Fruit fly (Drosophila melanogaster) whole organism, embryonic: Measurements from ENCODE around the gene PsGEF.
A peak's percentile ranks its signal among the peaks of the same experiment; 100 is the strongest.

ENCODE experiments used
- Atf3 ChIP-seq: fragments of 200-800 bp; sonication (Bioruptor generic); optimal IDR thresholded peaks from 3 replicates; lab custom pipeline; 2016; ENCODE audit warnings: missing biosample characterization, missing genetic modification characterization
- B-H2 ChIP-seq: fragments of 200-800 bp; sonication (Bioruptor generic); optimal IDR thresholded peaks from 2 replicates; lab custom pipeline; 2018; ENCODE audit warnings: missing biosample characterization, mild to moderate bottlenecking, missing genetic modification characterization
- BtbVII ChIP-seq: fragments of 200-800 bp; sonication (Bioruptor generic); optimal IDR thresholded peaks from 3 replicates; lab custom pipeline; 2017; ENCODE audit warnings: missing biosample characterization, mild to moderate bottlenecking, missing genetic modification characterization
- CG1024 ChIP-seq: fragments of 200-800 bp; sonication (Bioruptor generic); IDR thresholded peaks from 2 replicates; pipeline ENCODE4 v1.3.6; 2022; ENCODE audit warnings: missing biosample characterization, missing genetic modification characterization
- CG10267 ChIP-seq: fragments of 200-800 bp; sonication (Bioruptor generic); optimal IDR thresholded peaks from 2 replicates; lab custom pipeline; 2018; ENCODE audit warnings: missing biosample characterization, mild to moderate bottlenecking, missing genetic modification characterization, moderate library complexity
- CG10321 ChIP-seq: fragments of 200-800 bp; sonication (Bioruptor generic); IDR thresholded peaks from 2 replicates; pipeline ENCODE4 v1.3.6; 2022; ENCODE audit warnings: missing biosample characterization, missing genetic modification characterization
- CG11696 ChIP-seq: fragments of 200-800 bp; sonication (Bioruptor generic); IDR thresholded peaks from 2 replicates; pipeline ENCODE4 v1.3.6; 2022; ENCODE audit warnings: missing biosample characterization, missing genetic modification characterization
- CG12219 ChIP-seq: fragments of 200-800 bp; sonication (Bioruptor generic); optimal IDR thresholded peaks from 3 replicates; lab custom pipeline; 2018; ENCODE audit warnings: missing biosample characterization, mild to moderate bottlenecking, missing genetic modification characterization
- CG13123 ChIP-seq: fragments of 200-800 bp; sonication (Bioruptor generic); optimal IDR thresholded peaks from 2 replicates; lab custom pipeline; 2016; ENCODE audit warnings: missing biosample characterization, missing genetic modification characterization
- CG1602 ChIP-seq: fragments of 200-800 bp; sonication (Bioruptor generic); optimal IDR thresholded peaks from 3 replicates; lab custom pipeline; 2016; ENCODE audit warnings: missing biosample characterization, missing genetic modification characterization
- CG16779 ChIP-seq: fragments of 200-800 bp; sonication (Bioruptor generic); IDR thresholded peaks from 2 replicates; pipeline ENCODE4 v1.3.6; 2022; ENCODE audit warnings: missing biosample characterization, missing genetic modification characterization
- CG16815 ChIP-seq: fragments of 200-800 bp; sonication (Bioruptor generic); optimal IDR thresholded peaks from 3 replicates; lab custom pipeline; 2017; ENCODE audit warnings: missing biosample characterization, mild to moderate bottlenecking, missing genetic modification characterization
- CG17612 ChIP-seq: fragments of 200-800 bp; sonication (Bioruptor generic); IDR thresholded peaks from 2 replicates; pipeline ENCODE4 v1.3.6; 2022; ENCODE audit warnings: missing biosample characterization, missing genetic modification characterization
- CG18262 ChIP-seq: fragments of 200-800 bp; optimal IDR thresholded peaks from 3 replicates; lab custom pipeline; 2019; ENCODE audit warnings: missing biosample characterization, mild to moderate bottlenecking, missing genetic modification characterization, moderate library complexity
- CG18599 ChIP-seq: fragments of 200-800 bp; sonication (Bioruptor generic); optimal IDR thresholded peaks from 3 replicates; lab custom pipeline; 2017; ENCODE audit warnings: missing biosample characterization, missing genetic modification characterization, mild to moderate bottlenecking, moderate library complexity, missing genetic modification reagents
- CG3065 ChIP-seq: fragments of 200-800 bp; sonication (Bioruptor generic); optimal IDR thresholded peaks from 2 replicates; lab custom pipeline; 2016; ENCODE audit warnings: missing biosample characterization, missing genetic modification characterization
- CG34422 ChIP-seq: fragments of 200-800 bp; sonication (Bioruptor generic); IDR thresholded peaks from 3 replicates; pipeline ENCODE4 v1.3.6; 2022; ENCODE audit warnings: missing biosample characterization, missing genetic modification characterization
- CG3847 ChIP-seq: fragments of 200-800 bp; sonication (Bioruptor generic); IDR thresholded peaks from 2 replicates; pipeline ENCODE4 v1.3.6; 2022; ENCODE audit warnings: missing biosample characterization, missing genetic modification characterization
- CG4707 ChIP-seq: fragments of 200-800 bp; sonication (Bioruptor generic); optimal IDR thresholded peaks from 2 replicates; lab custom pipeline; 2018; ENCODE audit warnings: missing biosample characterization, mild to moderate bottlenecking, missing genetic modification characterization, moderate library complexity
- CG5953 ChIP-seq: fragments of 200-800 bp; sonication (Bioruptor generic); IDR thresholded peaks from 2 replicates; pipeline ENCODE4 v1.3.6; 2022; ENCODE audit warnings: missing biosample characterization, missing genetic modification characterization
- CG7556 ChIP-seq: fragments of 200-800 bp; sonication (Bioruptor generic); optimal IDR thresholded peaks from 2 replicates; lab custom pipeline; 2017; ENCODE audit warnings: missing biosample characterization, mild to moderate bottlenecking, missing genetic modification characterization
- CG7745 ChIP-seq: fragments of 200-800 bp; sonication (Bioruptor generic); optimal IDR thresholded peaks from 2 replicates; lab custom pipeline; 2018; ENCODE audit warnings: missing biosample characterization, mild to moderate bottlenecking, missing genetic modification characterization, moderate library complexity
- CG7928 ChIP-seq: fragments of 200-800 bp; sonication (Bioruptor generic); optimal IDR thresholded peaks from 2 replicates; lab custom pipeline; 2017; ENCODE audit warnings: missing biosample characterization, mild to moderate bottlenecking, missing genetic modification characterization
- CG9876 ChIP-seq: fragments of 200-800 bp; sonication (Bioruptor generic); optimal IDR thresholded peaks from 2 replicates; lab custom pipeline; 2016; ENCODE audit warnings: missing biosample characterization, missing genetic modification characterization
- CTCF ChIP-seq: fragments of 200-800 bp; sonication (Bioruptor generic); optimal IDR thresholded peaks from 2 replicates; lab custom pipeline; 2017; ENCODE audit warnings: missing biosample characterization, mild to moderate bottlenecking, missing genetic modification characterization, moderate library complexity
- Dip2 ChIP-seq: fragments of 200-800 bp; sonication (Bioruptor generic); IDR thresholded peaks from 2 replicates; pipeline ENCODE4 v1.3.6; 2022; ENCODE audit warnings: missing biosample characterization, missing genetic modification characterization
- Doc2 ChIP-seq: fragments of 200-800 bp; sonication (Bioruptor generic); IDR thresholded peaks from 2 replicates; pipeline ENCODE4 v1.3.6; 2022; ENCODE audit warnings: missing biosample characterization, missing genetic modification characterization
- Doc3 ChIP-seq: fragments of 200-800 bp; sonication (Bioruptor generic); IDR thresholded peaks from 3 replicates; pipeline ENCODE4 v1.3.6; 2022; ENCODE audit warnings: missing biosample characterization, missing genetic modification characterization; ENCODE audit not compliant: partially characterized antibody
- ERR ChIP-seq: fragments of 200-800 bp; sonication (Bioruptor generic); optimal IDR thresholded peaks from 2 replicates; lab custom pipeline; 2016; ENCODE audit warnings: missing biosample characterization, missing genetic modification characterization
- Fer3 ChIP-seq: fragments of 200-800 bp; sonication (Bioruptor generic); optimal IDR thresholded peaks from 2 replicates; lab custom pipeline; 2018; ENCODE audit warnings: missing biosample characterization, mild to moderate bottlenecking, missing genetic modification characterization, moderate library complexity
- GATAe ChIP-seq: fragments of 200-800 bp; sonication (Bioruptor generic); conservative IDR thresholded peaks from 2 replicates; pipeline ENCODE4 v1.3.6; 2022; ENCODE audit warnings: missing biosample characterization, missing genetic modification characterization
- H15 ChIP-seq: fragments of 200-800 bp; sonication (Bioruptor generic); IDR thresholded peaks from 3 replicates; pipeline ENCODE4 v1.3.6; 2022; ENCODE audit warnings: missing biosample characterization, missing genetic modification characterization
- Oli ChIP-seq: fragments of 200-800 bp; sonication (Bioruptor generic); optimal IDR thresholded peaks from 2 replicates; lab custom pipeline; 2018; ENCODE audit warnings: missing biosample characterization, mild to moderate bottlenecking, missing genetic modification characterization, moderate library complexity
- Trl ChIP-seq, 3 experiments: fragments of >200 bp in 2 of 3; fragments of 200-800 bp in 1 of 3; sonication (Bioruptor generic) in 1 of 3; optimal IDR thresholded peaks; 2 replicates in 1 of 3; 3 replicates in 2 of 3; lab custom pipeline; 2016 to 2017; ENCODE audit warnings: missing biosample characterization in 1 of 3, missing genetic modification characterization in 1 of 3
- abd-A ChIP-seq: fragments of 200-800 bp; sonication (Bioruptor generic); optimal IDR thresholded peaks from 3 replicates; lab custom pipeline; 2019; ENCODE audit warnings: missing biosample characterization, mild to moderate bottlenecking, missing genetic modification characterization, moderate library complexity
- bcd ChIP-seq: fragments of 200-800 bp; sonication (Bioruptor generic); optimal IDR thresholded peaks from 2 replicates; lab custom pipeline; 2017; ENCODE audit warnings: missing biosample characterization, mild to moderate bottlenecking, missing genetic modification characterization
- chif ChIP-seq, 2 experiments: fragments of 200-800 bp; sonication (Bioruptor generic); optimal IDR thresholded peaks; 3 replicates each; lab custom pipeline; 2016; ENCODE audit warnings: missing biosample characterization in 2 of 2, missing genetic modification characterization in 2 of 2
- chinmo ChIP-seq: fragments of 200-800 bp; sonication (Bioruptor generic); IDR thresholded peaks from 4 replicates; pipeline ENCODE4 v1.3.6; 2022; ENCODE audit warnings: missing biosample characterization, missing genetic modification characterization; ENCODE audit not compliant: partially characterized antibody
- eve ChIP-seq, 2 experiments: fragments of >200 bp; optimal IDR thresholded peaks; 2 replicates each; lab custom pipeline; 2017; ENCODE audit warnings: missing biosample characterization in 2 of 2, missing genetic modification characterization in 2 of 2
- fd96Cb ChIP-seq: fragments of 200-800 bp; sonication (Bioruptor generic); optimal IDR thresholded peaks from 2 replicates; lab custom pipeline; 2018; ENCODE audit warnings: missing biosample characterization, mild to moderate bottlenecking, missing genetic modification characterization, moderate library complexity
- ftz-f1 ChIP-seq: fragments of 200-800 bp; sonication (Bioruptor generic); optimal IDR thresholded peaks from 2 replicates; lab custom pipeline; 2016; ENCODE audit warnings: missing biosample characterization, missing genetic modification characterization
- fu2 ChIP-seq: fragments of 200-800 bp; sonication (Bioruptor generic); optimal IDR thresholded peaks from 2 replicates; lab custom pipeline; 2016; ENCODE audit warnings: missing biosample characterization, missing genetic modification characterization
- gce ChIP-seq: fragments of 200-800 bp; sonication (Bioruptor generic); IDR thresholded peaks from 3 replicates; pipeline ENCODE4 v1.3.6; 2022; ENCODE audit warnings: missing biosample characterization, missing genetic modification characterization
- her ChIP-seq: fragments of 200-800 bp; sonication (Bioruptor generic); optimal IDR thresholded peaks from 2 replicates; lab custom pipeline; 2016; ENCODE audit warnings: missing biosample characterization, missing genetic modification characterization
- luna ChIP-seq: fragments of 200-800 bp; sonication (Bioruptor generic); optimal IDR thresholded peaks from 2 replicates; lab custom pipeline; 2016; ENCODE audit warnings: missing biosample characterization, missing genetic modification characterization
- mld ChIP-seq: fragments of 200-800 bp; sonication (Bioruptor generic); IDR thresholded peaks from 3 replicates; pipeline ENCODE4 v1.3.6; 2022; ENCODE audit warnings: missing biosample characterization, missing genetic modification characterization; ENCODE audit not compliant: partially characterized antibody
- pb ChIP-seq: fragments of 200-800 bp; sonication (Bioruptor generic); optimal IDR thresholded peaks from 3 replicates; lab custom pipeline; 2016; ENCODE audit warnings: missing biosample characterization, missing genetic modification characterization
- row ChIP-seq: fragments of 200-800 bp; sonication (Bioruptor generic); IDR thresholded peaks from 3 replicates; pipeline ENCODE4 v1.3.6; 2022; ENCODE audit warnings: missing biosample characterization, missing genetic modification characterization
- sens ChIP-seq: fragments of 200-800 bp; sonication (Bioruptor generic); peaks from one replicate; lab custom pipeline; 2016; ENCODE audit warnings: missing biosample characterization, missing genetic modification characterization
- twi ChIP-seq: fragments of 200-800 bp; optimal IDR thresholded peaks from 2 replicates; lab custom pipeline; 2019; ENCODE audit warnings: missing biosample characterization, mild to moderate bottlenecking, missing genetic modification characterization, moderate library complexity
- wek ChIP-seq: fragments of 200-800 bp; sonication (Bioruptor generic); optimal IDR thresholded peaks from 3 replicates; lab custom pipeline; 2018; ENCODE audit warnings: missing biosample characterization, mild to moderate bottlenecking, missing genetic modification characterization, moderate library complexity
- zen2 ChIP-seq: fragments of 200-800 bp; sonication (Bioruptor generic); IDR thresholded peaks from 3 replicates; pipeline ENCODE4 v1.3.6; 2022; ENCODE audit warnings: missing biosample characterization, missing genetic modification characterization; ENCODE audit not compliant: partially characterized antibody

PsGEF gene

DNA sequence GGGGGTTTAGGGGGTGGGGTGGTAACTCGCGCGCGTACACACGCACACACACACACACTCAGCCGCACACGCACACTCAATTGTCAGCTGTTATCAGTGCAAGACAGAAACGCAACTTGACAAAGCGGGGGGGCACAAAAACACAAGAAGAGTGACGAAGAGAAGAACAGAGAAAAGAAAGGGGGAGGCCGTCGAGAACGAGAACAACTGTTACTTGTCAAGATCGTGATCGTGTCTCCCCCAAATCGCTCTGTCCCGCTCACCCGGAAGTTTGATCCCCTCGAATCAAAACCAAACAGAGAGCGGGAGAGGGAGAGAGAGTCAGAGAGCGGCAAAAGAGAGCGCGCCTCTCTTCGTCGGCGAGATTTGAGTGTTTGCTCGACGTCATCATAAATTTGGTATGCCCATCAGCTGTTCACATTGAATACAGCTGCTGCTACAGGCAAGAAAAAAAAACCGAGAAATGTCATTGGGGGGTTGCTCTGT lies 70.1 kb downstream of the PsGEF start (continued):
- TF ChIP-seq H15 (no peak), luna (GFP tag; lab: Kevin White, UChicago) (no peak), Dip2 (GFP tag; lab: Robert Waterston, UW) (no peak), CG18262 (tag; lab: Kevin White, UChicago) (no peak), CG9876 (GFP tag; lab: Kevin White, UChicago) (no peak), her (no peak), CG16815 (GFP tag; lab: Kevin White, UChicago) (no peak), zen2 (GFP tag; lab: Robert Waterston, UW) (peak; percentile 73), B-H2 (no peak), CTCF (GFP tag; lab: Kevin White, UChicago) (no peak), CG1024 (no peak), CG7745 (no peak), fu2 (GFP tag; lab: Kevin White, UChicago) (no peak), Doc3 (no peak), twi (no peak), CG11696 (GFP tag; lab: Robert Waterston, UW) (no peak), Fer3 (tag; lab: Kevin White, UChicago) (no peak), eve (GFP tag; optimal IDR thresholded peaks at IDR 0.05; lab: Kevin White, UChicago) (no peak), chif (GFP tag; optimal IDR thresholded peaks at IDR 0.05; lab: Kevin White, UChicago) (no peak), Doc2 (GFP tag; lab: Robert Waterston, UW) (no peak), CG4707 (GFP tag; lab: Kevin White, UChicago) (peak; percentile 47), gce (GFP tag; lab: Robert Waterston, UW) (no peak), CG10267 (tag; lab: Kevin White, UChicago) (no peak), CG16779 (GFP tag; lab: Robert Waterston, UW) (no peak), CG18599 (GFP tag; lab: Kevin White, UChicago) (no peak), bcd (no peak), mld (no peak), sens (GFP tag; lab: Kevin White, UChicago) (peak; percentile 74), BtbVII (GFP tag; lab: Kevin White, UChicago) (peak; percentile 78), pb (no peak), ERR (GFP tag; lab: Kevin White, UChicago) (peak; percentile 33), CG17612 (GFP tag; lab: Robert Waterston, UW) (no peak), CG3847 (no peak), CG34422 (GFP tag; lab: Robert Waterston, UW) (no peak), CG7556 (GFP tag; lab: Kevin White, UChicago) (no peak), CG7928 (GFP tag; lab: Kevin White, UChicago) (no peak), wek (GFP tag; lab: Kevin White, UChicago) (peak; percentile 31), CG3065 (no peak), ftz-f1 (GFP tag; lab: Kevin White, UChicago) (peak; percentile 63), GATAe (GFP tag; lab: Robert Waterston, UW) (no peak), CG5953 (no peak), fd96Cb (tag; lab: Kevin White, UChicago) (no peak), chinmo (peak; percentile 90), CG13123 (GFP tag; lab: Kevin White, UChicago) (no peak), row (no peak; the same call in 2 of the 3 replicates), Oli (tag; lab: Kevin White, UChicago) (no peak), CG1602 (GFP tag; lab: Kevin White, UChicago) (no peak), CG12219 (GFP tag; lab: Kevin White, UChicago) (peak; percentile 24), CG10321 (no peak), abd-A (tag; lab: Kevin White, UChicago) (peak; percentile 0), Trl (optimal IDR thresholded peaks at IDR 0.05; lab: Kevin White, UChicago) (peak; percentile 94 to 99), Trl (GFP tag; optimal IDR thresholded peaks at IDR 0.05; lab: Kevin White, UChicago) (peak; percentile 63), Atf3 (GFP tag; lab: Kevin White, UChicago) (no peak)
